Fruit fly (Drosophila melanogaster) whole organism, prepupa: Measurements from ENCODE around the gene CG32373.

Experiments
- CG10669 ChIP-seq: fragments of 200-800 bp; sonication (Bioruptor generic); optimal IDR thresholded peaks from 3 replicates; lab custom pipeline; 2018; ENCODE audit warnings: missing biosample characterization, mild to moderate bottlenecking, missing genetic modification characterization, moderate library complexity
- CG1621 ChIP-seq: fragments of 200-800 bp; sonication (Bioruptor generic); optimal IDR thresholded peaks from 3 replicates; lab custom pipeline; 2018; ENCODE audit warnings: missing biosample characterization, mild to moderate bottlenecking, missing genetic modification characterization
- CG6163 ChIP-seq: fragments of 200-800 bp; sonication (Bioruptor generic); IDR thresholded peaks from 3 replicates; pipeline ENCODE4 v1.3.6; 2022; ENCODE audit warnings: missing biosample characterization, missing genetic modification characterization
- net ChIP-seq: fragments of 200-800 bp; sonication (Bioruptor generic); optimal IDR thresholded peaks from 3 replicates; lab custom pipeline; 2016; ENCODE audit warnings: missing biosample characterization, missing genetic modification characterization

DNA sequence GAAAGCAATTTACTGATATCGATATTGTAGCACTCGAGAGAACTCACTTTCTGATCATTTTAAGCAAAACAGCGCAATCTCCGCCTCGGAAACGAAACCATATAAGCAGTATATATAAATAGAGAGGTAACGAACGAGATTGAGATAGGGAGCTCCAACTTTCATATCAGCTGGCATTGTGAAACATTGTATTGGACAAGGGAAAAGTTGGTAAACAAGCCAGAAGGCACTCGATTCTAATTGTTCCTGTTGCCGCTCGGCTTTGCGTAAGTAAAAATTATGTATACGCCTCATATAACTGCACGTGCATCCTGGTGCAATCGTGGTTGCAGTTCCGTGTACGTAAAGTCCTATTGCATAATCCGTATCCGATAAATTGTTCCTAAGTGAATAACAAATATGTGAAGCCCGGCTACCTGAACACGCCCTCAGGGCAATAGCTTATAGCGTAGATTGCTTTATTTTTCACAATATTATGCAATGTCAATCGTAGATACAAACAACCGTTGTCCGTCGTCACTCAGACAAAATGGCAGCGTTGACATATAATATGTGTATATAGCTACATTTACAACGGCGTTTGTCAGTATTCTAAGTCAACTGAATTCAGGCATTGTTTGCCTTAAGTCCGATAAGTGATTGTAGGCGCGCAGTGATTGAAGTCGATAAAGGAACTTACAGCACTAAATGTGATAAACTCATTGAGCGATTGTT is 156.3 kb downstream of the CG32373 start:
- TF ChIP-seq CG10669 (no peak), CG1621 (tag; lab: Kevin White, UChicago) (no peak), net (no peak), CG6163 (GFP tag; lab: Robert Waterston, UW) (no peak)
